Fruit fly (Drosophila melanogaster) whole organism, embryonic: ENCODE data around the gene CG15894.

Experiments
- Abd-B ChIP-seq: fragments of 200-800 bp; sonication (Bioruptor generic); optimal IDR thresholded peaks from 2 replicates; lab custom pipeline; 2018; ENCODE audit warnings: missing biosample characterization, mild to moderate bottlenecking, missing genetic modification characterization, moderate library complexity
- BEAF-32 ChIP-seq: fragments of 200-800 bp; sonication (Bioruptor generic); optimal IDR thresholded peaks from 3 replicates; lab custom pipeline; 2017; ENCODE audit warnings: missing biosample characterization, missing genetic modification characterization, mild to moderate bottlenecking, moderate library complexity, missing genetic modification reagents
- CG12071 ChIP-seq: fragments of 200-800 bp; sonication (Bioruptor generic); optimal IDR thresholded peaks from 3 replicates; lab custom pipeline; 2018; ENCODE audit warnings: missing biosample characterization, mild to moderate bottlenecking, missing genetic modification characterization
- CG13287 ChIP-seq: fragments of 200-800 bp; sonication (Bioruptor generic); IDR thresholded peaks from 2 replicates; pipeline ENCODE4 v1.3.6; 2022; ENCODE audit warnings: missing biosample characterization, missing genetic modification characterization; ENCODE audit not compliant: partially characterized antibody
- CG14965 ChIP-seq: fragments of 200-800 bp; sonication (Bioruptor generic); optimal IDR thresholded peaks from 2 replicates; lab custom pipeline; 2016; ENCODE audit warnings: missing biosample characterization, missing genetic modification characterization, borderline replicate concordance
- CG15269 ChIP-seq: fragments of 200-800 bp; sonication (Bioruptor generic); optimal IDR thresholded peaks from 2 replicates; lab custom pipeline; 2018; ENCODE audit warnings: missing biosample characterization, mild to moderate bottlenecking, missing genetic modification characterization, moderate library complexity
- CG15696 ChIP-seq: fragments of 200-800 bp; sonication (Bioruptor generic); optimal IDR thresholded peaks from 2 replicates; lab custom pipeline; 2019; ENCODE audit warnings: missing biosample characterization, mild to moderate bottlenecking, missing genetic modification characterization, moderate library complexity
- CG16813 ChIP-seq: fragments of 200-800 bp; sonication (Bioruptor generic); IDR thresholded peaks from 3 replicates; pipeline ENCODE4 v1.3.6; 2022; ENCODE audit warnings: missing biosample characterization, missing genetic modification characterization; ENCODE audit not compliant: partially characterized antibody
- CG17328 ChIP-seq: fragments of 200-800 bp; sonication (Bioruptor generic); IDR thresholded peaks from 2 replicates; pipeline ENCODE4 v1.3.6; 2022; ENCODE audit warnings: missing biosample characterization, missing genetic modification characterization
- CG18011 ChIP-seq: fragments of 200-800 bp; sonication (Bioruptor generic); optimal IDR thresholded peaks from 2 replicates; lab custom pipeline; 2017; ENCODE audit warnings: missing biosample characterization, missing genetic modification characterization, mild to moderate bottlenecking, moderate library complexity, missing genotype
- CG18764 ChIP-seq: fragments of 200-800 bp; sonication (Bioruptor generic); optimal IDR thresholded peaks from 3 replicates; lab custom pipeline; 2016; ENCODE audit warnings: missing biosample characterization, missing genetic modification characterization
- CG2202 ChIP-seq: fragments of 200-800 bp; sonication (Bioruptor generic); optimal IDR thresholded peaks from 2 replicates; lab custom pipeline; 2018; ENCODE audit warnings: missing biosample characterization, mild to moderate bottlenecking, missing genetic modification characterization
- CG2875 ChIP-seq: fragments of 200-800 bp; sonication (Bioruptor generic); optimal IDR thresholded peaks from 2 replicates; lab custom pipeline; 2017; ENCODE audit warnings: missing biosample characterization, mild to moderate bottlenecking, missing genetic modification characterization, missing genetic modification reagents
- CG3995 ChIP-seq: fragments of 200-800 bp; sonication (Bioruptor generic); optimal IDR thresholded peaks from 3 replicates; lab custom pipeline; 2016; ENCODE audit warnings: missing biosample characterization, missing genetic modification characterization
- CG4730 ChIP-seq: fragments of 200-800 bp; sonication (Bioruptor generic); IDR thresholded peaks from 2 replicates; pipeline ENCODE4 v1.3.6; 2022; ENCODE audit warnings: missing biosample characterization, missing genetic modification characterization
- CG4820 ChIP-seq: fragments of 200-800 bp; sonication (Bioruptor generic); optimal IDR thresholded peaks from 3 replicates; lab custom pipeline; 2016; ENCODE audit warnings: missing biosample characterization, missing genetic modification characterization
- CG8359 ChIP-seq: fragments of 200-800 bp; sonication (Bioruptor generic); optimal IDR thresholded peaks from 2 replicates; lab custom pipeline; 2017; ENCODE audit warnings: missing biosample characterization, mild to moderate bottlenecking, missing genetic modification characterization, borderline replicate concordance
- CG9727 ChIP-seq: fragments of 200-800 bp; sonication (Bioruptor generic); optimal IDR thresholded peaks from 3 replicates; lab custom pipeline; 2017; ENCODE audit warnings: missing biosample characterization, mild to moderate bottlenecking, missing genetic modification characterization
- CoRest ChIP-seq: fragments of 200-800 bp; sonication (Bioruptor generic); optimal IDR thresholded peaks from 3 replicates; lab custom pipeline; 2018; ENCODE audit warnings: missing biosample characterization, mild to moderate bottlenecking, missing genetic modification characterization, moderate library complexity
- CrebB ChIP-seq: fragments of 200-800 bp; sonication (Bioruptor generic); optimal IDR thresholded peaks from 3 replicates; lab custom pipeline; 2018; ENCODE audit warnings: missing biosample characterization, mild to moderate bottlenecking, missing genetic modification characterization
- Doc2 ChIP-seq: fragments of 200-800 bp; sonication (Bioruptor generic); IDR thresholded peaks from 2 replicates; pipeline ENCODE4 v1.3.6; 2022; ENCODE audit warnings: missing biosample characterization, missing genetic modification characterization
- E2f2 ChIP-seq: fragments of 200-800 bp; sonication (Bioruptor generic); IDR thresholded peaks from 2 replicates; pipeline ENCODE4 v1.3.6; 2022; ENCODE audit warnings: missing biosample characterization, missing genetic modification characterization
- Fer1 ChIP-seq: fragments of 200-800 bp; sonication (Bioruptor generic); optimal IDR thresholded peaks from 2 replicates; lab custom pipeline; 2017; ENCODE audit warnings: missing biosample characterization, mild to moderate bottlenecking, missing genetic modification characterization
- Lhr ChIP-seq: fragments of 200-800 bp; sonication (Bioruptor generic); optimal IDR thresholded peaks from 3 replicates; lab custom pipeline; 2017; ENCODE audit warnings: mild to moderate bottlenecking, missing biosample characterization, missing genetic modification reagents, missing genetic modification characterization
- Rfx ChIP-seq: fragments of 200-800 bp; sonication (Bioruptor generic); IDR thresholded peaks from 2 replicates; pipeline ENCODE4 v1.3.6; 2022; ENCODE audit warnings: missing biosample characterization, missing genetic modification characterization
- Scr ChIP-seq: fragments of 200-800 bp; sonication (Bioruptor generic); IDR thresholded peaks from 2 replicates; pipeline ENCODE4 v1.3.6; 2022; ENCODE audit warnings: missing biosample characterization, missing genetic modification characterization; ENCODE audit not compliant: partially characterized antibody
- Spps ChIP-seq: fragments of 200-800 bp; sonication (Bioruptor generic); optimal IDR thresholded peaks from 2 replicates; lab custom pipeline; 2018; ENCODE audit warnings: missing biosample characterization, mild to moderate bottlenecking, missing genetic modification characterization
- TFAM ChIP-seq: fragments of 200-800 bp; sonication (Bioruptor generic); optimal IDR thresholded peaks from 2 replicates; lab custom pipeline; 2017; ENCODE audit warnings: missing biosample characterization, missing genetic modification characterization, inconsistent platforms
- Xbp1 ChIP-seq: fragments of 200-800 bp; sonication (Bioruptor generic); optimal IDR thresholded peaks from 3 replicates; lab custom pipeline; 2016; ENCODE audit warnings: missing biosample characterization, mild to moderate bottlenecking, missing genetic modification characterization
- cad ChIP-seq: fragments of >200 bp; optimal IDR thresholded peaks from 2 replicates; lab custom pipeline; 2017; ENCODE audit warnings: missing biosample characterization, missing genetic modification characterization
- cg ChIP-seq: fragments of 200-800 bp; sonication (Bioruptor generic); optimal IDR thresholded peaks from 3 replicates; lab custom pipeline; 2019; ENCODE audit warnings: missing biosample characterization, mild to moderate bottlenecking, missing genetic modification characterization, moderate library complexity
- chif ChIP-seq, 2 experiments: fragments of 200-800 bp; sonication (Bioruptor generic); optimal IDR thresholded peaks; 3 replicates each; lab custom pipeline; 2016; ENCODE audit warnings: missing biosample characterization in 2 of 2, missing genetic modification characterization in 2 of 2
- corto ChIP-seq: fragments of 200-800 bp; sonication (Bioruptor generic); optimal IDR thresholded peaks from 2 replicates; lab custom pipeline; 2016; ENCODE audit warnings: missing biosample characterization, mild to moderate bottlenecking, missing genetic modification characterization, moderate library complexity
- dan ChIP-seq: fragments of 200-800 bp; sonication (Bioruptor generic); IDR thresholded peaks from 2 replicates; pipeline ENCODE4 v1.3.6; 2022; ENCODE audit warnings: missing biosample characterization, missing genetic modification characterization
- dmrt11E ChIP-seq: fragments of 200-800 bp; sonication (Bioruptor generic); optimal IDR thresholded peaks from 3 replicates; lab custom pipeline; 2018; ENCODE audit warnings: missing biosample characterization, mild to moderate bottlenecking, missing genetic modification characterization, moderate library complexity
- fd102C ChIP-seq: fragments of 200-800 bp; sonication (Bioruptor generic); optimal IDR thresholded peaks from 2 replicates; lab custom pipeline; 2018; ENCODE audit warnings: missing biosample characterization, mild to moderate bottlenecking, missing genetic modification characterization, moderate library complexity
- gcm ChIP-seq: fragments of 200-800 bp; sonication (Bioruptor generic); optimal IDR thresholded peaks from 2 replicates; lab custom pipeline; 2019; ENCODE audit warnings: missing biosample characterization, mild to moderate bottlenecking, missing genetic modification characterization, moderate library complexity
- h ChIP-seq: fragments of >200 bp; optimal IDR thresholded peaks from 2 replicates; lab custom pipeline; 2017
- hb ChIP-seq: fragments of 200-800 bp; sonication (Bioruptor generic); IDR thresholded peaks from 3 replicates; pipeline ENCODE4 v1.3.6; 2022; ENCODE audit warnings: missing biosample characterization, missing genetic modification characterization; ENCODE audit not compliant: partially characterized antibody
- hbn ChIP-seq: fragments of 200-800 bp; sonication (Bioruptor generic); IDR thresholded peaks from 2 replicates; pipeline ENCODE4 v1.3.6; 2022; ENCODE audit warnings: missing biosample characterization, missing genetic modification characterization; ENCODE audit not compliant: partially characterized antibody
- mirr ChIP-seq: fragments of 200-800 bp; sonication (Bioruptor generic); optimal IDR thresholded peaks from 3 replicates; lab custom pipeline; 2018; ENCODE audit warnings: missing biosample characterization, mild to moderate bottlenecking, missing genetic modification characterization
- nom ChIP-seq: fragments of 200-800 bp; sonication (Bioruptor generic); optimal IDR thresholded peaks from 2 replicates; lab custom pipeline; 2017; ENCODE audit warnings: missing biosample characterization, missing genetic modification characterization, mild to moderate bottlenecking, moderate library complexity, missing genetic modification reagents
- seq ChIP-seq: fragments of 200-800 bp; sonication (Bioruptor generic); IDR thresholded peaks from 2 replicates; pipeline ENCODE4 v1.3.6; 2022; ENCODE audit warnings: missing biosample characterization, missing genetic modification characterization
- sim ChIP-seq: fragments of 200-800 bp; sonication (Bioruptor generic); IDR thresholded peaks from 2 replicates; pipeline ENCODE4 v1.3.6; 2022; ENCODE audit warnings: missing biosample characterization, missing genetic modification characterization
- slbo ChIP-seq: fragments of 200-800 bp; sonication (Bioruptor generic); IDR thresholded peaks from 2 replicates; pipeline ENCODE4 v1.3.6; 2022; ENCODE audit warnings: missing biosample characterization, missing genetic modification characterization
- so ChIP-seq: fragments of 200-800 bp; sonication (Bioruptor generic); IDR thresholded peaks from 3 replicates; pipeline ENCODE4 v1.3.6; 2022; ENCODE audit warnings: missing biosample characterization, missing genetic modification characterization
- ssp ChIP-seq: fragments of 200-800 bp; sonication (Bioruptor generic); IDR thresholded peaks from 2 replicates; pipeline ENCODE4 v1.3.6; 2022; ENCODE audit warnings: missing biosample characterization, missing genetic modification characterization
- tin ChIP-seq: fragments of 200-800 bp; sonication (Bioruptor generic); optimal IDR thresholded peaks from 3 replicates; lab custom pipeline; 2016; ENCODE audit warnings: missing biosample characterization, missing genetic modification characterization

Gene CG15894

DNA sequence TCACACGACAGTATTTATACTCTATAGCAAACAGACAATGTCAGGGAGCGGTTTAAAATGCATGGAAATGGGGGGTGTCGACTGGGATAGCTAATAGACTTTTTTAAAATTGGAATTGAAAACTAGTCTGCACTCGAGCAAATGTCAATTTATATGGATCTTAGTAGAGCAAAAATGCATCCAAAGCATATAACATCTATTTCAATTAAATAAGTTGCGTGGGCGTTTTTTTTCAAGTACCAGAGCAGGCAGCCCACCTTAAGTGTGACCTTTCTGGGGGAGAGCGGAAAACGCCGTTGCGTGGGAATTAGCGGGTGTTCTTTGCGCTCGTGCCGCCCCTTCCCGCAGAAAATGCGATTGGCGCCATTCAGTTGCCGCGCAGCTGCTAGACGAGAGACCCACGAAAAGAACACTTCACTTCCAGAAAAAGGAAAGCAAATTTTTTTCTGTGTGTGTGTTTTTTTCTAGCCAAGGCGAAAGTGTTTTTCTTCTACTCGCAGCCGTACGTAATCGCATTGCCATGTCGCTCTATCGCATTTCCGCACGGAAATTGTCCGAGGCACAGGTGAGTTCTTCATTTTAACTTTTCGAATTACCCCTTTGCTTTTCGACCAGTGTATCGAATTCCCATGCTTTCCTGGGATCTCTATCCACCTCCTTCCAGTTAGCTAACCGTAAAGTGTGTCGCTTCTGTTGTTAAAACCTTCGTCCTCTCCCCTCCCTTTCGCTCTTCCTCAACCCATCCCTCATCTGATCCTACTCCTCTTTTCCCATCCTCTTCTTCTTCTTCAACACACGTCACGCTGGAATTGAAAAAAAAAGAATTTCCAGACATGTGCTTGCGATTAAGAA lies 43.1 kb downstream of the CG15894 start (continued):
- TF ChIP-seq cad (GFP tag; lab: Kevin White, UChicago) = no peak
- TF ChIP-seq CG16813 = no peak
- TF ChIP-seq Abd-B (GFP tag; lab: Kevin White, UChicago) = peak; percentile 3
- TF ChIP-seq nom (GFP tag; lab: Kevin White, UChicago) = peak; percentile 37
- no peak for TF ChIP-seq fd102C (GFP tag; lab: Kevin White, UChicago)
- no peak for TF ChIP-seq Scr (GFP tag; lab: Robert Waterston, UW)
- TF ChIP-seq CG9727 (GFP tag; lab: Kevin White, UChicago) = peak; percentile 44
- no peak for TF ChIP-seq Doc2 (GFP tag; lab: Robert Waterston, UW)
- TF ChIP-seq Lhr = peak; percentile 44
- TF ChIP-seq E2f2 (GFP tag; lab: Robert Waterston, UW) = peak; percentile 89
- TF ChIP-seq CG14965 = no peak
- no peak for TF ChIP-seq CG12071 (GFP tag; lab: Kevin White, UChicago)
- 0 out of 3 replicates have a peak, but pooled peaks have one; percentile 11 for TF ChIP-seq so (GFP tag; lab: Robert Waterston, UW)
- no peak for TF ChIP-seq Xbp1
- TF ChIP-seq slbo = peak; percentile 40; the same call in 1 of the 2 replicates
- TF ChIP-seq ssp (GFP tag; lab: Robert Waterston, UW) = no peak
- TF ChIP-seq CG15696 = no peak
- no peak for TF ChIP-seq dmrt11E (tag; lab: Kevin White, UChicago)
- TF ChIP-seq CG15269 (tag; lab: Kevin White, UChicago) = no peak
- no peak for TF ChIP-seq CG2875 (GFP tag; lab: Kevin White, UChicago)
- TF ChIP-seq Fer1 (GFP tag; lab: Kevin White, UChicago) = peak; percentile 4
- TF ChIP-seq chif (GFP tag; optimal IDR thresholded peaks at IDR 0.05; lab: Kevin White, UChicago) = no peak
- no peak for TF ChIP-seq corto (GFP tag; lab: Kevin White, UChicago)
- peak; percentile 49 for TF ChIP-seq Rfx
- no peak for TF ChIP-seq CG2202 (tag; lab: Kevin White, UChicago)
- TF ChIP-seq Spps (tag; lab: Kevin White, UChicago) = no peak
- TF ChIP-seq seq (GFP tag; lab: Robert Waterston, UW) = no peak
- TF ChIP-seq CG17328 (GFP tag; lab: Robert Waterston, UW) = peak; percentile 20; the same call in 1 of the 2 replicates
- TF ChIP-seq dan = no peak
- no peak for TF ChIP-seq CG4730 (GFP tag; lab: Robert Waterston, UW)
- TF ChIP-seq cg (GFP tag; lab: Kevin White, UChicago) = no peak
- TF ChIP-seq tin = no peak
- no peak for TF ChIP-seq CG4820 (GFP tag; lab: Kevin White, UChicago)
- peak; percentile 56 for TF ChIP-seq BEAF-32 (GFP tag; lab: Kevin White, UChicago)
- no peak for TF ChIP-seq h (lab: Kevin White, UChicago)
- 0 out of 2 replicates have a peak, but pooled peaks have one; percentile 6 for TF ChIP-seq sim (GFP tag; lab: Robert Waterston, UW)
- TF ChIP-seq hbn = 0 out of 2 replicates have a peak, but pooled peaks have one; percentile 17
- TF ChIP-seq CG18764 = no peak
- TF ChIP-seq CG3995 (GFP tag; lab: Kevin White, UChicago) = peak; percentile 71
- TF ChIP-seq gcm (GFP tag; lab: Kevin White, UChicago) = peak; percentile 16
- peak; percentile 26 for TF ChIP-seq CoRest (tag; lab: Kevin White, UChicago)
- peak; percentile 1 for TF ChIP-seq CrebB (tag; lab: Kevin White, UChicago)
- no peak for TF ChIP-seq CG8359 (GFP tag; lab: Kevin White, UChicago)
- TF ChIP-seq CG18011 (GFP tag; lab: Kevin White, UChicago) = peak; percentile 98
- peak; percentile 6 for TF ChIP-seq mirr (GFP tag; lab: Kevin White, UChicago)
- TF ChIP-seq hb = no peak
- no peak for TF ChIP-seq TFAM (GFP tag; lab: Kevin White, UChicago)
- peak; percentile 27; the same call in 1 of the 2 replicates for TF ChIP-seq CG13287 (GFP tag; lab: Robert Waterston, UW)
